Fruit fly (Drosophila melanogaster) whole organism: ENCODE results near the gene CG12239.

Source experiments
- CG8478 ChIP-seq: fragments of >200 bp; optimal IDR thresholded peaks from 2 replicates; lab custom pipeline; 2018; ENCODE audit warnings: inconsistent platforms
- Dll ChIP-seq: fragments of >200 bp; optimal IDR thresholded peaks from 2 replicates; lab custom pipeline; 2017
- pan ChIP-seq: fragments of >200 bp; optimal IDR thresholded peaks from 2 replicates; lab custom pipeline; 2017
- usp ChIP-seq: fragments of >200 bp; optimal IDR thresholded peaks from 2 replicates; lab custom pipeline; 2017; ENCODE audit warnings: missing biosample characterization, missing genetic modification characterization, mixed read lengths

DNA sequence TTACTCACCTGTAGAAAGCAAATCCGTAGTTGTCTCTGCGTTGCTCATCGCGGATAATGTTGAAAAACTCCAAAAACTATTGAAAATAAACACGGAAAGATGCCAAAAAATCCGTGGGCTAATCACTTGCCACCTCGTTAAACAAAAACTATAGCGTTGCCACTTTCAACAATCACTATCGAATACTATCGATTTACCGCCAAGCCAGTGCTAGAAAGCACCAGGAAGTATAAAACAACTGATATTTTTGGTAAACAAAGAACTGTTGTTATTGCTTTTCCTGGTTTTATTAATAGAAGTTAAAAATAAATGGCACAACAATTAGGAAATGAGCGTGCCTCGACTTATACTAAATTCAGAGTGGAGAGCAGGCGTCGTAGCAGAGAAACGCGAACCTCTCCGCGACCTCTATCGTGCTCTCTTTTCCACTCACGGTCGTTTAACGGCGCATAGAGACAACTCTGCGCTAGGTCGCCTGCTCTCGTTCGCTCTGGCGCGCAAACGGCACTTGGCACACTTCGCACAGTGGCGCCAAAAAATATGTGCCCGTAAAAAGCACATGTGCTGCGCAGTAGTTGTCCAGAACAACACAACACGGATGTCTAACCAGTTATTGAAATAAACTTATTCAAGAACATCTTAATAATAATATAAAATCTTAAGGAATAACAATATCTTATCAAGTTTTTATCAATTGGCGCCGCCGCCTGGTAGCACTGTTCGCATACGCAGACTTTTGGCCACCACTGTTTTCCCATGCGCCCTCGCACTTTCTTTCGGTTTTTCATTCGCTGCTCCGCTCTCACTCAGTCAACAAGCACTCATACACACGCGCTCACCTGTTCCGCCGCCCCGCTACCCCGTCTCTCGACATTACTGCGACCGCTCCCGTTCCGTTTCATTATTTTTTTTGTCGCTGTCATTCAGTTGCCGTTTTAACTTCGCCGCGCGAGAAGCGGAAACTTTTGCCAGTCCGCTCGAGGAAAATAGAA lies 36.8 kb upstream of the CG12239 start, which contains the start of the genes lin-52 and CG15771:
- TF ChIP-seq Dll (lab: Kevin White, UChicago) (peak; percentile 77), CG8478 (lab: Kevin White, UChicago) (no peak), usp (GFP tag; lab: Kevin White, UChicago) (no peak), pan (lab: Kevin White, UChicago) (no peak)
